Worm (Caenorhabditis elegans) whole organism, late embryonic: Measurements from ENCODE around the gene F25F2.1.

Experiments
- T23F11.4 ChIP-seq: fragments of 200-800 bp; sonication (Bioruptor generic); optimal IDR thresholded peaks from 2 replicates; lab custom pipeline; 2018; ENCODE audit warnings: mild to moderate bottlenecking, missing genetic modification characterization, missing compliant biosample characterization
- ama-1 ChIP-seq: fragments of 150-350 bp; optimal IDR thresholded peaks from 2 replicates; lab custom pipeline; 2014
- ceh-48 ChIP-seq: sonication (generic microtip); optimal IDR thresholded peaks from 2 replicates; lab custom pipeline; 2016; ENCODE audit warnings: missing genetic modification characterization, inconsistent platforms, missing compliant biosample characterization
- elt-2 ChIP-seq: sonication (generic microtip); optimal IDR thresholded peaks from 2 replicates; lab custom pipeline; 2016; ENCODE audit warnings: missing genetic modification reagents, missing genetic modification characterization, missing compliant biosample characterization
- fax-1 ChIP-seq: sonication (generic microtip); optimal IDR thresholded peaks from 2 replicates; lab custom pipeline; 2016; ENCODE audit warnings: missing genotype, missing genetic modification characterization, missing compliant biosample characterization
- fkh-10 ChIP-seq: fragments of 150-350 bp; optimal IDR thresholded peaks from 2 replicates; lab custom pipeline; 2014; ENCODE audit warnings: missing biosample characterization, missing genetic modification reagents, missing genetic modification characterization
- hlh-30 ChIP-seq: sonication (generic microtip); optimal IDR thresholded peaks from 2 replicates; lab custom pipeline; 2017; ENCODE audit warnings: antibody characterized with exemption, missing genetic modification characterization, missing compliant biosample characterization; ENCODE audit not compliant: insufficient read depth
- nfya-1 ChIP-seq: sonication (generic microtip); optimal IDR thresholded peaks from 2 replicates; lab custom pipeline; 2017; ENCODE audit warnings: missing genetic modification characterization, mild to moderate bottlenecking, missing compliant biosample characterization, antibody characterized with exemption, moderate library complexity
- nhr-11 ChIP-seq: fragments of 150-350 bp; optimal IDR thresholded peaks from 2 replicates; lab custom pipeline; 2014; ENCODE audit warnings: missing biosample characterization, missing genetic modification characterization
- npax-4 ChIP-seq: sonication (generic microtip); optimal IDR thresholded peaks from 2 replicates; lab custom pipeline; 2016; ENCODE audit warnings: missing genetic modification characterization, missing compliant biosample characterization
- pha-4 ChIP-seq: fragments of 150-350 bp; optimal IDR thresholded peaks from 2 replicates; lab custom pipeline; 2018; ENCODE audit warnings: missing biosample characterization, missing genetic modification reagents, missing genetic modification characterization
- tbx-7 ChIP-seq: sonication (generic microtip); optimal IDR thresholded peaks from 2 replicates; lab custom pipeline; 2016; ENCODE audit warnings: missing genotype, missing genetic modification characterization, missing compliant biosample characterization
- unc-3 ChIP-seq, 2 experiments: fragments of 200-800 bp in 1 of 2; sonication (Bioruptor generic) in 1 of 2; sonication (generic microtip) in 1 of 2; conservative IDR thresholded peaks in 1 of 2; optimal IDR thresholded peaks in 1 of 2; 2 replicates each; pipeline versions ENCODE4 v1.3.6 to Lab custom; 2016 to 2022; ENCODE audit warnings: missing compliant biosample characterization in 2 of 2, missing genetic modification characterization in 2 of 2, missing genetic modification reagents in 1 of 2

ce11 chrIII:4525998-4526397, 17.3 kb downstream of the F25F2.1 start:
- no peak for TF ChIP-seq nfya-1
- no peak for TF ChIP-seq ama-1 (lab: Kevin White, UChicago)
- TF ChIP-seq fax-1 = no peak
- no peak for TF ChIP-seq elt-2 (tag; lab: Kevin White, UChicago)
- no peak for TF ChIP-seq ceh-48 (tag; lab: Kevin White, UChicago)
- no peak for TF ChIP-seq T23F11.4
- no peak for TF ChIP-seq fkh-10
- TF ChIP-seq nhr-11 (tag; lab: Kevin White, UChicago) = no peak
- no peak for TF ChIP-seq hlh-30 (tag; lab: Kevin White, UChicago)
- no peak for TF ChIP-seq unc-3 (GFP tag; conservative IDR thresholded peaks at IDR 0.05; lab: Robert Waterston, UW)
- no peak for TF ChIP-seq unc-3 (tag; optimal IDR thresholded peaks at IDR 0.05; lab: Kevin White, UChicago)
- TF ChIP-seq npax-4 (tag; lab: Kevin White, UChicago) = no peak
- no peak for TF ChIP-seq pha-4 (tag; lab: Kevin White, UChicago)
- no peak for TF ChIP-seq tbx-7 (tag; lab: Kevin White, UChicago)
